Fruit fly (Drosophila melanogaster) whole organism, embryonic: Measurements from ENCODE around the gene CG31174.
A peak's percentile ranks its signal among the peaks of the same experiment; 100 is the strongest.

Source experiments
- Blimp-1 ChIP-seq: fragments of 200-800 bp; sonication (Bioruptor generic); optimal IDR thresholded peaks from 3 replicates; lab custom pipeline; 2018; ENCODE audit warnings: missing biosample characterization, missing genetic modification characterization, mild to moderate bottlenecking, moderate library complexity, missing genetic modification reagents
- CG10462 ChIP-seq: fragments of 200-800 bp; sonication (Bioruptor generic); optimal IDR thresholded peaks from 2 replicates; lab custom pipeline; 2016; ENCODE audit warnings: missing biosample characterization, missing genetic modification characterization
- CG16779 ChIP-seq: fragments of 200-800 bp; sonication (Bioruptor generic); IDR thresholded peaks from 2 replicates; pipeline ENCODE4 v1.3.6; 2022; ENCODE audit warnings: missing biosample characterization, missing genetic modification characterization
- CG17359 ChIP-seq: fragments of 200-800 bp; sonication (Bioruptor generic); optimal IDR thresholded peaks from 3 replicates; lab custom pipeline; 2018; ENCODE audit warnings: missing biosample characterization, mild to moderate bottlenecking, missing genetic modification characterization, moderate library complexity
- CG43689 ChIP-seq: fragments of 200-800 bp; sonication (Bioruptor generic); IDR thresholded peaks from 2 replicates; pipeline ENCODE4 v1.3.6; 2022; ENCODE audit warnings: missing biosample characterization, missing genetic modification characterization
- GATAe ChIP-seq: fragments of 200-800 bp; sonication (Bioruptor generic); conservative IDR thresholded peaks from 2 replicates; pipeline ENCODE4 v1.3.6; 2022; ENCODE audit warnings: missing biosample characterization, missing genetic modification characterization
- Hr51 ChIP-seq, 2 experiments: fragments of 200-800 bp; sonication (Bioruptor generic); optimal IDR thresholded peaks; 2 replicates in 1 of 2; 3 replicates in 1 of 2; lab custom pipeline; 2016 to 2018; ENCODE audit warnings: missing biosample characterization in 2 of 2, missing genetic modification characterization in 2 of 2, mild to moderate bottlenecking in 1 of 2, moderate library complexity in 1 of 2
- Mrtf ChIP-seq: fragments of 200-800 bp; sonication (Bioruptor generic); IDR thresholded peaks from 3 replicates; pipeline ENCODE4 v1.3.6; 2022; ENCODE audit warnings: missing biosample characterization, missing genetic modification characterization
- org-1 ChIP-seq: fragments of 200-800 bp; sonication (Bioruptor generic); optimal IDR thresholded peaks from 2 replicates; lab custom pipeline; 2017; ENCODE audit warnings: missing biosample characterization, missing genetic modification characterization

- TF ChIP-seq GATAe (GFP tag; lab: Robert Waterston, UW): no peak
- TF ChIP-seq CG43689 (GFP tag; lab: Robert Waterston, UW): no peak
- TF ChIP-seq CG16779: no peak
- TF ChIP-seq org-1 (GFP tag; lab: Kevin White, UChicago): peak; percentile 60
- no peak for TF ChIP-seq CG10462 (GFP tag; lab: Kevin White, UChicago)
- TF ChIP-seq Hr51 (GFP tag; optimal IDR thresholded peaks at IDR 0.05; lab: Kevin White, UChicago): peak in 1 of 2 experiments; percentile 64
- TF ChIP-seq CG17359 (tag; lab: Kevin White, UChicago): no peak
- TF ChIP-seq Mrtf (GFP tag; lab: Robert Waterston, UW): no peak
- TF ChIP-seq Blimp-1 (GFP tag; lab: Kevin White, UChicago): peak; percentile 7
Observed at dm6 chr3R:21838505-21838956, 30.8 kb downstream of the CG31174 start.
